Worm (Caenorhabditis elegans) whole organism, early embryonic: Measurements from ENCODE around the gene F46F5.13.
"Not testable (repeated sequence)": the region's sequence is repeated elsewhere in the genome, so short reads cannot be mapped to it uniquely, and the experiment has no call there.

ENCODE experiments used
- B0310.2 ChIP-seq: sonication (generic microtip); optimal IDR thresholded peaks from 2 replicates; lab custom pipeline; 2016; ENCODE audit warnings: mild to moderate bottlenecking, missing genetic modification characterization, missing compliant biosample characterization
- F13C5.2 ChIP-seq: sonication (generic microtip); optimal IDR thresholded peaks from 2 replicates; lab custom pipeline; 2017; ENCODE audit warnings: mild to moderate bottlenecking, missing genetic modification characterization, inconsistent platforms, missing compliant biosample characterization
- aly-1 ChIP-seq: sonication (generic microtip); optimal IDR thresholded peaks from 2 replicates; lab custom pipeline; 2016; ENCODE audit warnings: missing genetic modification characterization, missing compliant biosample characterization
- ama-1 ChIP-seq: fragments of 150-350 bp; optimal IDR thresholded peaks from 2 replicates; lab custom pipeline; 2014
- ceh-13 ChIP-seq: fragments of 200-800 bp; sonication (Bioruptor generic); optimal IDR thresholded peaks from 2 replicates; lab custom pipeline; 2018; ENCODE audit warnings: mild to moderate bottlenecking, missing genetic modification characterization, missing compliant biosample characterization
- ceh-36 ChIP-seq: sonication (generic microtip); optimal IDR thresholded peaks from 2 replicates; lab custom pipeline; 2016; ENCODE audit warnings: missing genetic modification characterization, inconsistent platforms, missing compliant biosample characterization
- ets-7 ChIP-seq: sonication (generic microtip); optimal IDR thresholded peaks from 2 replicates; lab custom pipeline; 2016; ENCODE audit warnings: missing genotype, missing genetic modification characterization, missing compliant biosample characterization
- flt-1 ChIP-seq: fragments of 200-800 bp; sonication (Bioruptor generic); IDR thresholded peaks from 2 replicates; pipeline ENCODE4 v1.3.6; 2022; ENCODE audit warnings: missing genetic modification characterization, missing compliant biosample characterization
- hmbx-1 ChIP-seq: sonication (generic microtip); optimal IDR thresholded peaks from 2 replicates; lab custom pipeline; 2016; ENCODE audit warnings: mild to moderate bottlenecking, missing genetic modification characterization, missing compliant biosample characterization
- hmg-4 ChIP-seq: fragments of 200-800 bp; sonication (Bioruptor generic); optimal IDR thresholded peaks from 2 replicates; lab custom pipeline; 2018; ENCODE audit warnings: mild to moderate bottlenecking, missing genetic modification characterization, missing compliant biosample characterization
- hnd-1 ChIP-seq: sonication (generic microtip); optimal IDR thresholded peaks from 2 replicates; lab custom pipeline; 2016; ENCODE audit warnings: missing genetic modification characterization, missing compliant biosample characterization
- pes-1 ChIP-seq: fragments of 200-800 bp; sonication (Bioruptor generic); IDR thresholded peaks from 2 replicates; pipeline ENCODE4 v1.3.6; 2022; ENCODE audit warnings: missing genetic modification reagents, missing genetic modification characterization, missing compliant biosample characterization
- scrt-1 ChIP-seq: fragments of 200-800 bp; sonication (Bioruptor generic); IDR thresholded peaks from 2 replicates; pipeline ENCODE4 v1.3.6; 2022; ENCODE audit warnings: missing genetic modification characterization, missing compliant biosample characterization
- sea-1 ChIP-seq: fragments of 200-800 bp; sonication (Bioruptor generic); conservative IDR thresholded peaks from 2 replicates; pipeline ENCODE4 v1.3.6; 2022; ENCODE audit warnings: missing genetic modification characterization, missing compliant biosample characterization
- tbx-11 ChIP-seq: fragments of 200-800 bp; sonication (Bioruptor generic); IDR thresholded peaks from 2 replicates; pipeline ENCODE4 v1.3.6; 2022; ENCODE audit warnings: missing genetic modification characterization, missing compliant biosample characterization
- tbx-37 ChIP-seq: fragments of 200-800 bp; sonication (Bioruptor generic); conservative IDR thresholded peaks from 2 replicates; pipeline ENCODE4 v1.3.6; 2022; ENCODE audit warnings: missing genetic modification reagents, missing genetic modification characterization, missing compliant biosample characterization
- tra-4 ChIP-seq: sonication (generic microtip); optimal IDR thresholded peaks from 2 replicates; lab custom pipeline; 2017; ENCODE audit warnings: missing genetic modification characterization, missing compliant biosample characterization

Gene F46F5.13

DNA sequence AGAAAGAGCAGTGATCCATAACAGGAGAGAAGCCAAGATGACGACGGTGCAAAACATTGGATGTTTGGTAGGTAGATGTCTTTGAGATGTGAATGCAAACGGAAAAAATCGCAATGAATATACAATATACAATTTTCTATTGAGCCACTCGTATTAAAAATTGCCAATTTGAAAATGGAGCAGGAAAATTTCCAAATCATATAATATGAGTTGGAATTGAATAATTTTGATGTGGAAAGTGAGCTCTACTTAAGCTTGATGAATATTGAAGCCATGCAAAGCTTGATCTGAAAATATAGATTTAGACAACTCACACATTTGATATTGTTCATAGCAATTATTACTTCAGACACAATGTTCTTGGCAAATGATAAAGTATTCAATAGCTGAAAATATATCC, 35.3 kb downstream of the F46F5.13 start, which contains the start of gene F28A10.8:
TSS of gene F28A10.8 (minus strand) at position 101 of the 400 bp plus-strand sequence.
- TF ChIP-seq sea-1 (GFP tag; lab: Robert Waterston, UW) (no peak), ama-1 (lab: Kevin White, UChicago) (no peak), ceh-36 (tag; lab: Kevin White, UChicago) (no peak), hmg-4 (GFP tag; lab: Kevin White, UChicago) (no peak), tbx-11 (GFP tag; lab: Robert Waterston, UW) (no peak), pes-1 (GFP tag; lab: Robert Waterston, UW) (no peak), B0310.2 (tag; lab: Kevin White, UChicago) (no peak), hmbx-1 (tag; lab: Kevin White, UChicago) (no peak), flt-1 (GFP tag; lab: Robert Waterston, UW) (no peak), tbx-37 (GFP tag; lab: Robert Waterston, UW) (no peak), aly-1 (tag; lab: Kevin White, UChicago) (no peak), tra-4 (tag; lab: Kevin White, UChicago) (no peak), scrt-1 (no peak), F13C5.2 (no peak), ceh-13 (GFP tag; lab: Kevin White, UChicago) (no peak)

DNA sequence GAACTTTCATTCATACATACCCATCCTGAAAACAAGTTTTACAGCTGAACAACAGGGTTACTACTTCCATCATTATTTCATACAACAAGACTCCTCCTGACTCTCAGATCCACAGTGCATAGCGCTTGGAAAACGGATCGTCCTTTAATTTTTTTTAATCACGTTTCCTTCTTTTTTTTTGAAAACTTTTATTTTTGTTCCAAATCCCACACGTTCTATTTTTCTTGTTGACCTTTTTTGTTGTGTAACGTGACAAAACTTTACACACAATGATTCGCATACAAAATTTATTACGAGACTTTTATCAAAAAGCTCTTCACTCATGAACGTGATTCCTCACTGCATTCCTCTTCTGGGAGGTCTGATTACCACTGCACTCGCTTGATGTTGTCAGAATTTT, 37.0 kb downstream of the F46F5.13 start, which contains the start of gene clc-33:
TSS of gene clc-33 (plus strand) at position 301 of the 400 bp plus-strand sequence.
- no peak for TF ChIP-seq sea-1 (GFP tag; lab: Robert Waterston, UW)
- no peak for TF ChIP-seq tbx-11 (GFP tag; lab: Robert Waterston, UW)
- no peak for TF ChIP-seq hnd-1 (tag; lab: Kevin White, UChicago)
- TF ChIP-seq ceh-13 (GFP tag; lab: Kevin White, UChicago) = no peak
- no peak for TF ChIP-seq B0310.2 (tag; lab: Kevin White, UChicago)
- TF ChIP-seq ets-7 (tag; lab: Kevin White, UChicago) = no peak
- no peak for TF ChIP-seq aly-1 (tag; lab: Kevin White, UChicago)
- TF ChIP-seq ama-1 (lab: Kevin White, UChicago) = no peak
- TF ChIP-seq tbx-37 (GFP tag; lab: Robert Waterston, UW) = no peak

DNA sequence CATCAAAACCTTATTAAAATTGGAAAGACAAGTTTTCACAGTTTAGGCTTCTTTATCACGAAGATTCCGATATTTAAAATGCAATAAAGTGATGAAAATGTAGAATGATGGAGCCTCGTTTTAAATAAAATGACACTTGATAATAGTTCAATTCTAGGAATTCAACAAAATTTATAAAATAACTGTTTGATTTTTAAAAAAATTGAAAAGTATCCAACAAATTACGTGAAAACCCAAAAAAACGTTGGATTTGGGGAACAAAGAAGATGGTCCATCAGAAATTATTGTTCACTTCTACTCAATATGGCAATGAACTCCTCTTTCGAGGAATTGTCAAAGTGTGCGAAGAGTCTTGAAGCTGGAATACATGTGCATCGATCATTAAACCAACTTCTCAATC, 40.9 kb downstream of the F46F5.13 start, which contains the start of gene F28A10.4:
TSS of gene F28A10.4 (plus strand) at position 301 of the 400 bp plus-strand sequence.
- TF ChIP-seq ceh-36 (tag; lab: Kevin White, UChicago) (no peak), sea-1 (GFP tag; lab: Robert Waterston, UW) (no peak), ets-7 (tag; lab: Kevin White, UChicago) (no peak), scrt-1 (no peak)

DNA sequence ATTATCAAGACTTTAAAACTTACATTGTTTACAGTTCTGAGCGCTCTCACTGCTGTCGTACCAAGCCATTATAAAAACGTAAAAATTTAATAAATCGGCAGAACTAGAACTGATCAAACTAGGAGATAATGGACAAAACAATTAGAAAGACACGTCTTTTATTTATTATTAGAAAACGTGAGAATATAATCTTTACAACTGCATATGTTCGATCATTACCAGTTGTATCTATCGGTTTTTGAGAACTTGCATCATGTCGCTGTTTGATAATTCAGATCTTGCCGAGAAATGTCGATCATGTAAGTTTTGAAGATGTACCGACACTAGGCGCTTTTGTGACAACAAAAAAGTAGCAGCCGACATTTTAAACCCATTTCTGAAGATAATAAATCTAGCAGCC, 42.5 kb downstream of the F46F5.13 start, which contains the start of gene F28A10.7:
TSS of gene F28A10.7 (minus strand) at position 101 of the 400 bp plus-strand sequence.
- no peak for TF ChIP-seq tbx-11 (GFP tag; lab: Robert Waterston, UW)
- TF ChIP-seq scrt-1 = no peak
- no peak for TF ChIP-seq sea-1 (GFP tag; lab: Robert Waterston, UW)
- TF ChIP-seq pes-1 (GFP tag; lab: Robert Waterston, UW) = no peak
- TF ChIP-seq F13C5.2 = no peak

DNA sequence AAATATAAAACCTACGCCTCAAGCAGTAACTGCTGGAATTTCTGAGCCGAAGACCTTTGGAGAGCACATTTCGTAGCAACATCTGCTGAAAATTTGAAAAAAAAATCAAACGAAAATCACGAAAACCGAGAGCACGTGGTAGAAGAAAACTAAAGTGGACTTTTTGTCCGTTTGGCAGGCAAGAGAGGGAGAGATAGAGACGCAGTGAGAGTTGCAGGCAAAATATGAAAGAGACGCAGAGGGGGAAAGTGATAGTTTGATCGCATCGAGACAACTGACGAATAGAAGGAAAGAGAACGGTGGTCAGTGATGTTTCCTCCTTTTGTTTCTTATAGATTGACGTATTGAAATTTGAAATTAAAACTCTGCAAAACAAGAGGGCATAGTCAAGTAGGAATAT, 45.4 kb downstream of the F46F5.13 start, which contains the start of the genes acdh-9 and F28A10.13:
TSS of gene acdh-9 (minus strand) at position 85 of the 400 bp plus-strand sequence.
TSS of gene F28A10.13 (plus strand) at position 294 of the 400 bp plus-strand sequence.
- TF ChIP-seq hmg-4 (GFP tag; lab: Kevin White, UChicago) (no peak), sea-1 (GFP tag; lab: Robert Waterston, UW) (no peak), tbx-37 (GFP tag; lab: Robert Waterston, UW) (no peak), scrt-1 (no peak), B0310.2 (tag; lab: Kevin White, UChicago) (no peak), tbx-11 (GFP tag; lab: Robert Waterston, UW) (no peak), ets-7 (tag; lab: Kevin White, UChicago) (no peak)

DNA sequence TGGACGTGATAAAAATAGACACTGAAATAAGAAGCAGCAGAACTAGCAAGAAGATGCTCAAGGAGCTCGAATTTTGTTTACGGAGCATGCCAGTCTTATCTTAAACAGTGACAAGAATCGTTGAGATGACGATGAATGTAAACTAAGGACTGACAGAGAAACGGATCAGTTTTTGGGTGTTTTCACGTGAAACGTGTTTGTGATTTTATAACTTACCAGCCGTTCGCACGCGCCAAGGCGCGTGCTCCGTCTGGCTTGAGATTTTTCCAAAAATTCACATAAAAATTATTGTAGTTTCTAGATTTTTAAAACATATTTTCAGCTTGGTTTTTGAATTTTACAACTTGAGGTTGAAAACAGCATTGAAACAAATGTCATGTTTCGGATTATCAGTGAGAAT, 47.5 kb downstream of the F46F5.13 start, which contains the start of gene F28A10.5:
TSS of gene F28A10.5 (minus strand) at position 101 of the 400 bp plus-strand sequence.
- not testable (repeated sequence) for TF ChIP-seq tbx-37 (GFP tag; lab: Robert Waterston, UW); ceh-36 (tag; lab: Kevin White, UChicago); flt-1 (GFP tag; lab: Robert Waterston, UW)
